Fruit fly (Drosophila melanogaster) whole organism, embryonic: ENCODE results near the gene Ubi-p5E.

ENCODE experiments used
- Atf-2 ChIP-seq: fragments of 200-800 bp; sonication (Bioruptor generic); optimal IDR thresholded peaks from 2 replicates; lab custom pipeline; 2016; ENCODE audit warnings: missing biosample characterization, missing genetic modification characterization
- CG10274 ChIP-seq: fragments of 200-800 bp; sonication (Bioruptor generic); optimal IDR thresholded peaks from 3 replicates; lab custom pipeline; 2017; ENCODE audit warnings: missing biosample characterization, mild to moderate bottlenecking, missing genetic modification characterization
- CG11398 ChIP-seq: fragments of 200-800 bp; sonication (Bioruptor generic); optimal IDR thresholded peaks from 2 replicates; lab custom pipeline; 2016; ENCODE audit warnings: missing biosample characterization, missing genetic modification characterization
- CG11560 ChIP-seq: fragments of 200-800 bp; sonication (Bioruptor generic); IDR thresholded peaks from 3 replicates; pipeline ENCODE4 v1.3.6; 2022; ENCODE audit warnings: missing biosample characterization, missing genetic modification characterization
- CG12391 ChIP-seq: fragments of 200-800 bp; sonication (Bioruptor generic); optimal IDR thresholded peaks from 3 replicates; lab custom pipeline; 2018; ENCODE audit warnings: missing biosample characterization, mild to moderate bottlenecking, missing genetic modification characterization, moderate library complexity
- CG12769 ChIP-seq: fragments of 200-800 bp; sonication (Bioruptor generic); optimal IDR thresholded peaks from 2 replicates; lab custom pipeline; 2019; ENCODE audit warnings: missing biosample characterization, mild to moderate bottlenecking, missing genetic modification characterization, moderate library complexity
- CG13775 ChIP-seq: fragments of 200-800 bp; sonication (Bioruptor generic); optimal IDR thresholded peaks from 3 replicates; lab custom pipeline; 2017; ENCODE audit warnings: missing biosample characterization, mild to moderate bottlenecking, missing genetic modification characterization
- CG1602 ChIP-seq: fragments of 200-800 bp; sonication (Bioruptor generic); optimal IDR thresholded peaks from 3 replicates; lab custom pipeline; 2016; ENCODE audit warnings: missing biosample characterization, missing genetic modification characterization
- CG1603 ChIP-seq: fragments of 200-800 bp; sonication (Bioruptor generic); optimal IDR thresholded peaks from 2 replicates; lab custom pipeline; 2019; ENCODE audit warnings: missing biosample characterization, mild to moderate bottlenecking, missing genetic modification characterization, moderate library complexity
- CG16815 ChIP-seq: fragments of 200-800 bp; sonication (Bioruptor generic); optimal IDR thresholded peaks from 3 replicates; lab custom pipeline; 2017; ENCODE audit warnings: missing biosample characterization, mild to moderate bottlenecking, missing genetic modification characterization
- CG31224 ChIP-seq: fragments of 200-800 bp; sonication (Bioruptor generic); IDR thresholded peaks from 2 replicates; pipeline ENCODE4 v1.3.6; 2022; ENCODE audit warnings: missing biosample characterization, missing genetic modification characterization
- CG33213 ChIP-seq: fragments of 200-800 bp; sonication (Bioruptor generic); optimal IDR thresholded peaks from 3 replicates; lab custom pipeline; 2016; ENCODE audit warnings: missing biosample characterization, missing genetic modification characterization
- CG42726 ChIP-seq: fragments of 200-800 bp; sonication (Bioruptor generic); IDR thresholded peaks from 2 replicates; pipeline ENCODE4 v1.3.6; 2022; ENCODE audit warnings: missing biosample characterization, missing genetic modification characterization; ENCODE audit not compliant: partially characterized antibody
- CG4404 ChIP-seq: fragments of 200-800 bp; sonication (Bioruptor generic); IDR thresholded peaks from 2 replicates; pipeline ENCODE4 v1.3.6; 2022; ENCODE audit warnings: missing biosample characterization, missing genetic modification characterization
- CG6683 ChIP-seq: fragments of 200-800 bp; sonication (Bioruptor generic); optimal IDR thresholded peaks from 2 replicates; lab custom pipeline; 2017; ENCODE audit warnings: missing biosample characterization, mild to moderate bottlenecking, missing genetic modification characterization, missing genetic modification reagents
- CG6791 ChIP-seq: fragments of 200-800 bp; sonication (Bioruptor generic); IDR thresholded peaks from 3 replicates; pipeline ENCODE4 v1.3.6; 2022; ENCODE audit warnings: missing biosample characterization, missing genetic modification characterization; ENCODE audit not compliant: partially characterized antibody
- CG6813 ChIP-seq: fragments of 200-800 bp; sonication (Bioruptor generic); optimal IDR thresholded peaks from 2 replicates; lab custom pipeline; 2017; ENCODE audit warnings: missing biosample characterization, missing genetic modification characterization, mild to moderate bottlenecking, moderate library complexity, missing genetic modification reagents
- CG8944 ChIP-seq: fragments of 200-800 bp; sonication (Bioruptor generic); optimal IDR thresholded peaks from 3 replicates; lab custom pipeline; 2016; ENCODE audit warnings: missing biosample characterization, missing genetic modification characterization
- CG9876 ChIP-seq: fragments of 200-800 bp; sonication (Bioruptor generic); optimal IDR thresholded peaks from 2 replicates; lab custom pipeline; 2016; ENCODE audit warnings: missing biosample characterization, missing genetic modification characterization
- CG9932 ChIP-seq: fragments of 200-800 bp; sonication (Bioruptor generic); IDR thresholded peaks from 2 replicates; pipeline ENCODE4 v1.3.6; 2022; ENCODE audit warnings: missing biosample characterization, missing genetic modification characterization
- CrebB ChIP-seq: fragments of 200-800 bp; sonication (Bioruptor generic); optimal IDR thresholded peaks from 3 replicates; lab custom pipeline; 2018; ENCODE audit warnings: missing biosample characterization, mild to moderate bottlenecking, missing genetic modification characterization
- Dek ChIP-seq: fragments of 200-800 bp; sonication (Bioruptor generic); optimal IDR thresholded peaks from 3 replicates; lab custom pipeline; 2019; ENCODE audit warnings: missing biosample characterization, mild to moderate bottlenecking, missing genetic modification characterization, moderate library complexity
- Dip3 ChIP-seq: fragments of 200-800 bp; sonication (Bioruptor generic); optimal IDR thresholded peaks from 3 replicates; lab custom pipeline; 2016; ENCODE audit warnings: missing biosample characterization, missing genetic modification characterization
- E2f2 ChIP-seq: fragments of 200-800 bp; sonication (Bioruptor generic); IDR thresholded peaks from 2 replicates; pipeline ENCODE4 v1.3.6; 2022; ENCODE audit warnings: missing biosample characterization, missing genetic modification characterization
- GATAe ChIP-seq: fragments of 200-800 bp; sonication (Bioruptor generic); conservative IDR thresholded peaks from 2 replicates; pipeline ENCODE4 v1.3.6; 2022; ENCODE audit warnings: missing biosample characterization, missing genetic modification characterization
- HmgD ChIP-seq: fragments of 200-800 bp; sonication (Bioruptor generic); optimal IDR thresholded peaks from 3 replicates; lab custom pipeline; 2016; ENCODE audit warnings: missing biosample characterization, missing genetic modification characterization
- MESR4 ChIP-seq: fragments of 200-800 bp; sonication (Bioruptor generic); optimal IDR thresholded peaks from 2 replicates; lab custom pipeline; 2018; ENCODE audit warnings: missing biosample characterization, mild to moderate bottlenecking, missing genetic modification characterization, moderate library complexity
- MTF-1 ChIP-seq: fragments of 200-800 bp; sonication (Bioruptor generic); optimal IDR thresholded peaks from 2 replicates; lab custom pipeline; 2018; ENCODE audit warnings: missing biosample characterization, mild to moderate bottlenecking, missing genetic modification characterization, borderline replicate concordance
- Pdp1 ChIP-seq, 2 experiments: fragments of 200-800 bp; sonication (Bioruptor generic); optimal IDR thresholded peaks; 3 replicates each; lab custom pipeline; 2016; ENCODE audit warnings: missing biosample characterization in 2 of 2, missing genetic modification characterization in 2 of 2, mild to moderate bottlenecking in 1 of 2, moderate library complexity in 1 of 2
- Ptx1 ChIP-seq: fragments of 200-800 bp; sonication (Bioruptor generic); IDR thresholded peaks from 2 replicates; pipeline ENCODE4 v1.3.6; 2022; ENCODE audit warnings: missing biosample characterization, missing genetic modification characterization
- Sox102F ChIP-seq: fragments of 200-800 bp; sonication (Bioruptor generic); optimal IDR thresholded peaks from 2 replicates; lab custom pipeline; 2018; ENCODE audit warnings: missing biosample characterization, mild to moderate bottlenecking, missing genetic modification characterization, moderate library complexity
- Ssrp ChIP-seq: fragments of 200-800 bp; sonication (Bioruptor generic); optimal IDR thresholded peaks from 2 replicates; lab custom pipeline; 2018; ENCODE audit warnings: missing biosample characterization, mild to moderate bottlenecking, missing genetic modification characterization, moderate library complexity
- ab ChIP-seq: fragments of 200-800 bp; sonication (Bioruptor generic); optimal IDR thresholded peaks from 2 replicates; lab custom pipeline; 2016; ENCODE audit warnings: missing biosample characterization, missing genetic modification characterization
- bab2 ChIP-seq: fragments of 200-800 bp; sonication (Bioruptor generic); optimal IDR thresholded peaks from 2 replicates; lab custom pipeline; 2016; ENCODE audit warnings: missing biosample characterization, missing genetic modification characterization
- emc ChIP-seq: fragments of 200-800 bp; sonication (Bioruptor generic); optimal IDR thresholded peaks from 2 replicates; lab custom pipeline; 2016; ENCODE audit warnings: missing biosample characterization, missing genetic modification characterization
- ems ChIP-seq: fragments of 200-800 bp; sonication (Bioruptor generic); optimal IDR thresholded peaks from 3 replicates; lab custom pipeline; 2016; ENCODE audit warnings: missing biosample characterization, missing genetic modification characterization
- fd3F ChIP-seq: fragments of 200-800 bp; sonication (Bioruptor generic); optimal IDR thresholded peaks from 2 replicates; lab custom pipeline; 2018; ENCODE audit warnings: missing biosample characterization, mild to moderate bottlenecking, missing genetic modification characterization, moderate library complexity
- gcm ChIP-seq: fragments of 200-800 bp; sonication (Bioruptor generic); optimal IDR thresholded peaks from 2 replicates; lab custom pipeline; 2019; ENCODE audit warnings: missing biosample characterization, mild to moderate bottlenecking, missing genetic modification characterization, moderate library complexity
- hbn ChIP-seq: fragments of 200-800 bp; sonication (Bioruptor generic); IDR thresholded peaks from 2 replicates; pipeline ENCODE4 v1.3.6; 2022; ENCODE audit warnings: missing biosample characterization, missing genetic modification characterization; ENCODE audit not compliant: partially characterized antibody
- hkb ChIP-seq, 2 experiments: fragments of 200-800 bp in 1 of 2; fragments of >200 bp in 1 of 2; sonication (Bioruptor generic) in 1 of 2; IDR thresholded peaks in 1 of 2; optimal IDR thresholded peaks in 1 of 2; 2 replicates each; pipeline versions ENCODE4 v1.3.6 to Lab custom; 2017 to 2022; ENCODE audit warnings: missing biosample characterization in 1 of 2, missing genetic modification characterization in 1 of 2
- kah ChIP-seq: fragments of 200-800 bp; sonication (Bioruptor generic); optimal IDR thresholded peaks from 2 replicates; lab custom pipeline; 2018; ENCODE audit warnings: missing biosample characterization, mild to moderate bottlenecking, missing genetic modification characterization
- lilli ChIP-seq: fragments of 200-800 bp; sonication (Bioruptor generic); optimal IDR thresholded peaks from 3 replicates; lab custom pipeline; 2016; ENCODE audit warnings: missing biosample characterization, missing genetic modification characterization
- mld ChIP-seq: fragments of 200-800 bp; sonication (Bioruptor generic); IDR thresholded peaks from 3 replicates; pipeline ENCODE4 v1.3.6; 2022; ENCODE audit warnings: missing biosample characterization, missing genetic modification characterization; ENCODE audit not compliant: partially characterized antibody
- otp ChIP-seq: fragments of 200-800 bp; sonication (Bioruptor generic); IDR thresholded peaks from 3 replicates; pipeline ENCODE4, ENCODE4 v1.3.6; 2022; ENCODE audit warnings: missing biosample characterization, missing genetic modification characterization
- salm ChIP-seq: fragments of 200-800 bp; sonication (Bioruptor generic); optimal IDR thresholded peaks from 2 replicates; lab custom pipeline; 2018; ENCODE audit warnings: missing biosample characterization, mild to moderate bottlenecking, missing genetic modification characterization
- scrt ChIP-seq: fragments of 200-800 bp; sonication (Bioruptor generic); optimal IDR thresholded peaks from 2 replicates; lab custom pipeline; 2018; ENCODE audit warnings: missing biosample characterization, mild to moderate bottlenecking, missing genetic modification characterization, moderate library complexity
- sd ChIP-seq: fragments of 200-800 bp; sonication (Bioruptor generic); optimal IDR thresholded peaks from 3 replicates; lab custom pipeline; 2018; ENCODE audit warnings: missing biosample characterization, mild to moderate bottlenecking, missing genetic modification characterization, moderate library complexity
- slbo ChIP-seq: fragments of 200-800 bp; sonication (Bioruptor generic); IDR thresholded peaks from 2 replicates; pipeline ENCODE4 v1.3.6; 2022; ENCODE audit warnings: missing biosample characterization, missing genetic modification characterization
- tll ChIP-seq, 2 experiments: fragments of 200-800 bp in 1 of 2; fragments of >200 bp in 1 of 2; sonication (Bioruptor generic) in 1 of 2; optimal IDR thresholded peaks; 2 replicates each; lab custom pipeline; 2017 to 2019; ENCODE audit warnings: missing biosample characterization in 2 of 2, missing genetic modification characterization in 2 of 2, mild to moderate bottlenecking in 1 of 2, moderate library complexity in 1 of 2

Gene Ubi-p5E

DNA sequence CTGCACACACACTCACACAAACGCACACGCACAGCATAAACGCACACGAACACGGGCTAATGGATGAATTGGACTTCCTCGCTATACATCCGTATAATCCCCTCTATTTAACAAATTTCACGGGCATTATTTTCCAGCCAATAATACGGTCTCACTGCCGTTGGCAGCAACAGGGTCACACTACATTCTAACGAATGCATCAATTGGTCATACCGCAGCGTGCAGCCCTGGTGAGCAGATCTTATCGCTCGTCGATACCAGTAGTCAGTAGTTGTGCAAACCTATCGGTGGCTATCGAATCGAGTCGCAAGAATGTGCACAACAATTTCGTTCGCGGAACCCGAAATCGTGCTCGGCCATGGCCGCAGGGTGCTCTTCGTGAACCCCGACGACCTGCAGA is 8.4 kb upstream of the Ubi-p5E start, which contains the start of the genes Top3beta and wuho (continued):
- TF ChIP-seq CG1603 (peak; percentile 93), CG9876 (GFP tag; lab: Kevin White, UChicago) (peak; percentile 15), tll (GFP tag; optimal IDR thresholded peaks at IDR 0.05; lab: Kevin White, UChicago) (no peak), CG12769 (no peak), E2f2 (GFP tag; lab: Robert Waterston, UW) (peak; percentile 49), CG16815 (GFP tag; lab: Kevin White, UChicago) (no peak), CG33213 (GFP tag; lab: Kevin White, UChicago) (peak; percentile 81), Ptx1 (GFP tag; lab: Robert Waterston, UW) (peak; percentile 34; the same call in 1 of the 2 replicates), gcm (GFP tag; lab: Kevin White, UChicago) (peak; percentile 13), CG6791 (GFP tag; lab: Robert Waterston, UW) (peak; percentile 79), CG12391 (tag; lab: Kevin White, UChicago) (peak; percentile 63), CG6813 (GFP tag; lab: Kevin White, UChicago) (no peak), CG6683 (no peak), HmgD (GFP tag; lab: Kevin White, UChicago) (peak; percentile 92), emc (GFP tag; lab: Kevin White, UChicago) (no peak), MTF-1 (GFP tag; lab: Kevin White, UChicago) (peak; percentile 11), Ssrp (tag; lab: Kevin White, UChicago) (no peak), lilli (GFP tag; lab: Kevin White, UChicago) (peak; percentile 66), CG10274 (GFP tag; lab: Kevin White, UChicago) (no peak), Atf-2 (GFP tag; lab: Kevin White, UChicago) (peak; percentile 13), ems (GFP tag; lab: Kevin White, UChicago) (peak; percentile 43), Dip3 (GFP tag; lab: Kevin White, UChicago) (no peak), salm (tag; lab: Kevin White, UChicago) (peak; percentile 10), CG9932 (GFP tag; lab: Robert Waterston, UW) (peak; percentile 54), CG11560 (tag; lab: Robert Waterston, UW) (peak; percentile 28; the same call in 1 of the 3 replicates), CG13775 (GFP tag; lab: Kevin White, UChicago) (no peak), otp (no peak), sd (peak; percentile 93), CrebB (tag; lab: Kevin White, UChicago) (peak; percentile 41), hkb (optimal IDR thresholded peaks at IDR 0.05; lab: Kevin White, UChicago) (no peak), hkb (GFP tag; IDR thresholded peaks at IDR 0.05; lab: Robert Waterston, UW) (no peak), CG31224 (GFP tag; lab: Robert Waterston, UW) (no peak), CG4404 (no peak), Pdp1 (GFP tag; optimal IDR thresholded peaks at IDR 0.05; lab: Kevin White, UChicago) (peak; percentile 47 to 82), kah (peak; percentile 13), CG8944 (GFP tag; lab: Kevin White, UChicago) (peak; percentile 16), ab (GFP tag; lab: Kevin White, UChicago) (no peak), Dek (tag; lab: Kevin White, UChicago) (no peak), mld (GFP tag; lab: Robert Waterston, UW) (peak; percentile 83), MESR4 (GFP tag; lab: Kevin White, UChicago) (peak; percentile 98), scrt (no peak), CG42726 (GFP tag; lab: Robert Waterston, UW) (peak; percentile 47; the same call in 1 of the 2 replicates), bab2 (GFP tag; lab: Kevin White, UChicago) (peak; percentile 40), fd3F (GFP tag; lab: Kevin White, UChicago) (no peak), GATAe (GFP tag; lab: Robert Waterston, UW) (no peak), Sox102F (GFP tag; lab: Kevin White, UChicago) (no peak), hbn (GFP tag; lab: Robert Waterston, UW) (peak; percentile 63; the same call in 1 of the 2 replicates), CG11398 (no peak), CG1602 (GFP tag; lab: Kevin White, UChicago) (no peak), slbo (GFP tag; lab: Robert Waterston, UW) (peak; percentile 55; the same call in 1 of the 2 replicates)
